Fruit fly (Drosophila melanogaster) whole organism, embryonic: ENCODE measurements around the gene CG31661.
A peak's percentile ranks its signal among the peaks of the same experiment; 100 is the strongest.

Experiments used
- Atf3 ChIP-seq: fragments of 200-800 bp; sonication (Bioruptor generic); optimal IDR thresholded peaks from 3 replicates; lab custom pipeline; 2016; ENCODE audit warnings: missing biosample characterization, missing genetic modification characterization
- CG10462 ChIP-seq: fragments of 200-800 bp; sonication (Bioruptor generic); optimal IDR thresholded peaks from 2 replicates; lab custom pipeline; 2016; ENCODE audit warnings: missing biosample characterization, missing genetic modification characterization
- CG11085 ChIP-seq: fragments of 200-800 bp; sonication (Bioruptor generic); IDR thresholded peaks from 2 replicates; pipeline ENCODE4 v1.3.6; 2022; ENCODE audit warnings: missing biosample characterization, missing genetic modification characterization
- CG11504 ChIP-seq: fragments of 200-800 bp; sonication (Bioruptor generic); optimal IDR thresholded peaks from 3 replicates; lab custom pipeline; 2019; ENCODE audit warnings: missing biosample characterization, mild to moderate bottlenecking, missing genetic modification characterization, moderate library complexity
- CG12744 ChIP-seq: fragments of 200-800 bp; sonication (Bioruptor generic); optimal IDR thresholded peaks from 2 replicates; lab custom pipeline; 2016; ENCODE audit warnings: missing biosample characterization, missing genetic modification characterization
- CG13123 ChIP-seq: fragments of 200-800 bp; sonication (Bioruptor generic); optimal IDR thresholded peaks from 2 replicates; lab custom pipeline; 2016; ENCODE audit warnings: missing biosample characterization, missing genetic modification characterization
- CG18476 ChIP-seq: fragments of 200-800 bp; sonication (Bioruptor generic); optimal IDR thresholded peaks from 2 replicates; lab custom pipeline; 2016; ENCODE audit warnings: missing biosample characterization, mild to moderate bottlenecking, missing genetic modification characterization
- CG2199 ChIP-seq: fragments of 200-800 bp; sonication (Bioruptor generic); IDR thresholded peaks from 3 replicates; pipeline ENCODE4 v1.3.6; 2022; ENCODE audit warnings: missing biosample characterization, missing genetic modification characterization
- CG30431 ChIP-seq: fragments of 200-800 bp; sonication (Bioruptor generic); optimal IDR thresholded peaks from 2 replicates; lab custom pipeline; 2017; ENCODE audit warnings: missing biosample characterization, missing genetic modification characterization
- CG34224 ChIP-seq: fragments of 200-800 bp; sonication (Bioruptor generic); IDR thresholded peaks from 3 replicates; pipeline ENCODE4 v1.3.6; 2022; ENCODE audit warnings: missing biosample characterization, missing genetic modification characterization; ENCODE audit not compliant: partially characterized antibody
- CG4424 ChIP-seq: fragments of 200-800 bp; sonication (Bioruptor generic); optimal IDR thresholded peaks from 3 replicates; lab custom pipeline; 2016; ENCODE audit warnings: missing biosample characterization, missing genetic modification characterization
- CG7745 ChIP-seq: fragments of 200-800 bp; sonication (Bioruptor generic); optimal IDR thresholded peaks from 2 replicates; lab custom pipeline; 2018; ENCODE audit warnings: missing biosample characterization, mild to moderate bottlenecking, missing genetic modification characterization, moderate library complexity
- CkIIα-i1 ChIP-seq: fragments of 200-800 bp; sonication (Bioruptor generic); IDR thresholded peaks from 2 replicates; pipeline ENCODE4 v1.3.6; 2022; ENCODE audit warnings: missing biosample characterization, missing genetic modification characterization
- Dad ChIP-seq: fragments of 200-800 bp; sonication (Bioruptor generic); optimal IDR thresholded peaks from 3 replicates; lab custom pipeline; 2016; ENCODE audit warnings: missing biosample characterization, missing genetic modification characterization
- Dfd ChIP-seq, 2 experiments: fragments of >200 bp; optimal IDR thresholded peaks; 2 replicates each; lab custom pipeline; 2017; ENCODE audit warnings: missing biosample characterization in 2 of 2, missing genetic modification characterization in 2 of 2
- Dp ChIP-seq: fragments of 200-800 bp; sonication (Bioruptor generic); optimal IDR thresholded peaks from 2 replicates; lab custom pipeline; 2018; ENCODE audit warnings: missing biosample characterization, mild to moderate bottlenecking, missing genetic modification characterization, moderate library complexity
- Ets65A ChIP-seq: fragments of 200-800 bp; sonication (Bioruptor generic); peaks from one replicate; lab custom pipeline; 2016; ENCODE audit warnings: missing biosample characterization, missing genetic modification characterization
- Ets97D ChIP-seq: fragments of 200-800 bp; sonication (Bioruptor generic); optimal IDR thresholded peaks from 3 replicates; lab custom pipeline; 2016; ENCODE audit warnings: missing biosample characterization, missing genetic modification characterization
- GATAe ChIP-seq: fragments of 200-800 bp; sonication (Bioruptor generic); conservative IDR thresholded peaks from 2 replicates; pipeline ENCODE4 v1.3.6; 2022; ENCODE audit warnings: missing biosample characterization, missing genetic modification characterization
- H15 ChIP-seq: fragments of 200-800 bp; sonication (Bioruptor generic); IDR thresholded peaks from 3 replicates; pipeline ENCODE4 v1.3.6; 2022; ENCODE audit warnings: missing biosample characterization, missing genetic modification characterization
- H2.0 ChIP-seq: fragments of 200-800 bp; sonication (Bioruptor generic); IDR thresholded peaks from 2 replicates; pipeline ENCODE4 v1.3.6; 2022; ENCODE audit warnings: missing biosample characterization, missing genetic modification characterization
- Hmx ChIP-seq: fragments of 200-800 bp; sonication (Bioruptor generic); optimal IDR thresholded peaks from 2 replicates; lab custom pipeline; 2016; ENCODE audit warnings: missing biosample characterization, missing genetic modification characterization
- Hr3 ChIP-seq: fragments of 200-800 bp; sonication (Bioruptor generic); optimal IDR thresholded peaks from 3 replicates; lab custom pipeline; 2016; ENCODE audit warnings: missing biosample characterization, missing genetic modification characterization
- Lhr ChIP-seq: fragments of 200-800 bp; sonication (Bioruptor generic); optimal IDR thresholded peaks from 3 replicates; lab custom pipeline; 2017; ENCODE audit warnings: mild to moderate bottlenecking, missing biosample characterization, missing genetic modification reagents, missing genetic modification characterization
- Med ChIP-seq: fragments of 200-800 bp; sonication (Bioruptor generic); peaks from one replicate; lab custom pipeline; 2016; ENCODE audit warnings: missing biosample characterization, missing genetic modification characterization, mild to moderate bottlenecking, inconsistent platforms, moderate library complexity
- Oli ChIP-seq: fragments of 200-800 bp; sonication (Bioruptor generic); optimal IDR thresholded peaks from 2 replicates; lab custom pipeline; 2018; ENCODE audit warnings: missing biosample characterization, mild to moderate bottlenecking, missing genetic modification characterization, moderate library complexity
- Ptx1 ChIP-seq: fragments of 200-800 bp; sonication (Bioruptor generic); IDR thresholded peaks from 2 replicates; pipeline ENCODE4 v1.3.6; 2022; ENCODE audit warnings: missing biosample characterization, missing genetic modification characterization
- Rfx ChIP-seq: fragments of 200-800 bp; sonication (Bioruptor generic); IDR thresholded peaks from 2 replicates; pipeline ENCODE4 v1.3.6; 2022; ENCODE audit warnings: missing biosample characterization, missing genetic modification characterization
- Sry-β ChIP-seq: fragments of 200-800 bp; sonication (Bioruptor generic); optimal IDR thresholded peaks from 2 replicates; lab custom pipeline; 2018; ENCODE audit warnings: missing biosample characterization, mild to moderate bottlenecking, missing genetic modification characterization, moderate library complexity
- crc ChIP-seq: fragments of 200-800 bp; sonication (Bioruptor generic); optimal IDR thresholded peaks from 2 replicates; lab custom pipeline; 2016; ENCODE audit warnings: missing biosample characterization, missing genetic modification characterization
- crp ChIP-seq, 2 experiments: fragments of 200-800 bp; sonication (Bioruptor generic); optimal IDR thresholded peaks; 2 replicates in 1 of 2; 3 replicates in 1 of 2; lab custom pipeline; 2017; ENCODE audit warnings: missing biosample characterization in 2 of 2, missing genetic modification characterization in 2 of 2, mild to moderate bottlenecking in 1 of 2, moderate library complexity in 1 of 2
- da ChIP-seq: fragments of 200-800 bp; sonication (Bioruptor generic); optimal IDR thresholded peaks from 2 replicates; lab custom pipeline; 2016; ENCODE audit warnings: missing biosample characterization, missing genetic modification characterization
- eve ChIP-seq, 2 experiments: fragments of >200 bp; optimal IDR thresholded peaks; 2 replicates each; lab custom pipeline; 2017; ENCODE audit warnings: missing biosample characterization in 2 of 2, missing genetic modification characterization in 2 of 2
- grau ChIP-seq: fragments of 200-800 bp; optimal IDR thresholded peaks from 3 replicates; lab custom pipeline; 2019; ENCODE audit warnings: missing biosample characterization, mild to moderate bottlenecking, missing genetic modification characterization, moderate library complexity
- lab ChIP-seq: fragments of 200-800 bp; sonication (Bioruptor generic); optimal IDR thresholded peaks from 3 replicates; lab custom pipeline; 2017; ENCODE audit warnings: missing biosample characterization, missing genetic modification characterization, mild to moderate bottlenecking, moderate library complexity, missing genetic modification reagents
- mld ChIP-seq: fragments of 200-800 bp; sonication (Bioruptor generic); IDR thresholded peaks from 3 replicates; pipeline ENCODE4 v1.3.6; 2022; ENCODE audit warnings: missing biosample characterization, missing genetic modification characterization; ENCODE audit not compliant: partially characterized antibody
- repo ChIP-seq: fragments of 200-800 bp; sonication (Bioruptor generic); optimal IDR thresholded peaks from 2 replicates; lab custom pipeline; 2016; ENCODE audit warnings: missing biosample characterization, missing genetic modification characterization
- stwl ChIP-seq: fragments of 200-800 bp; sonication (Bioruptor generic); optimal IDR thresholded peaks from 3 replicates; lab custom pipeline; 2018; ENCODE audit warnings: missing biosample characterization, mild to moderate bottlenecking, missing genetic modification characterization, moderate library complexity
- tx ChIP-seq: fragments of 200-800 bp; sonication (Bioruptor generic); optimal IDR thresholded peaks from 2 replicates; lab custom pipeline; 2016; ENCODE audit warnings: missing biosample characterization, missing genetic modification characterization

The CG31661 gene

dm6 chr2L:1491791-1492345, 5.2 kb upstream of the CG31661 start, which contains the start of gene CG31928 (continued):
- TF ChIP-seq CG2199 (GFP tag; lab: Robert Waterston, UW) (no peak), Oli (tag; lab: Kevin White, UChicago) (no peak), da (GFP tag; lab: Kevin White, UChicago) (no peak), Hr3 (GFP tag; lab: Kevin White, UChicago) (peak; percentile 58), crp (GFP tag; optimal IDR thresholded peaks at IDR 0.05; lab: Kevin White, UChicago) (no peak), H2.0 (GFP tag; lab: Robert Waterston, UW) (peak; percentile 11; the same call in 1 of the 2 replicates)

dm6 chr2L:1493770-1494169, 3.3 kb upstream of the CG31661 start, which contains the start of gene CG33128:
Gene CG33128 (plus strand): TSS chr2L:1494070.
- TF ChIP-seq CG7745 (no peak), lab (GFP tag; lab: Kevin White, UChicago) (peak; percentile 42)

dm6 chr2L:1495160-1495559, 1.9 kb upstream of the CG31661 start, which contains the start of gene CG31926:
Gene CG31926 (plus strand): TSS chr2L:1495460.
- no peak for TF ChIP-seq repo (GFP tag; lab: Kevin White, UChicago)
- TF ChIP-seq CkIIα-i1 (GFP tag; lab: Robert Waterston, UW), result no peak
- no peak for TF ChIP-seq CG30431 (GFP tag; lab: Kevin White, UChicago)
- TF ChIP-seq Dad (GFP tag; lab: Kevin White, UChicago), result no peak
- TF ChIP-seq Sry-β, result no peak
- no peak for TF ChIP-seq Hr3 (GFP tag; lab: Kevin White, UChicago)

- TF ChIP-seq Hmx (GFP tag; lab: Kevin White, UChicago) (no peak), CG11085 (GFP tag; lab: Robert Waterston, UW) (no peak), Dfd (GFP tag; optimal IDR thresholded peaks at IDR 0.05; lab: Kevin White, UChicago) (peak in 1 of 2 experiments; percentile 74), CkIIα-i1 (GFP tag; lab: Robert Waterston, UW) (no peak), CG11504 (tag; lab: Kevin White, UChicago) (peak; percentile 74)
- TF ChIP-seq, all 482 proteins: peak for 2
These were observed 2.0 kb downstream of the CG31661 start for dm6 chr2L:1498966-1499554.

- TF ChIP-seq stwl (tag; lab: Kevin White, UChicago) (peak; percentile 85), Atf3 (GFP tag; lab: Kevin White, UChicago) (no peak), CG10462 (GFP tag; lab: Kevin White, UChicago) (no peak), Ets65A (peak; percentile 10), CG4424 (GFP tag; lab: Kevin White, UChicago) (no peak), tx (GFP tag; lab: Kevin White, UChicago) (no peak)
These were observed 3.3 kb downstream of the CG31661 start, which contains the start of gene CG18131 for dm6 chr2L:1500312-1500711. Gene CG18131 (minus strand): TSS chr2L:1500608.

- peak; percentile 70 for TF ChIP-seq Med (GFP tag; lab: Kevin White, UChicago)
- no peak for TF ChIP-seq CG18476
- TF ChIP-seq Dp (GFP tag; lab: Kevin White, UChicago), result peak; percentile 77
- TF ChIP-seq H15, result no peak
- no peak for TF ChIP-seq CG12744
- TF ChIP-seq Ets97D (GFP tag; lab: Kevin White, UChicago), result peak; percentile 11
- no peak for TF ChIP-seq Lhr
- no peak for TF ChIP-seq grau (tag; lab: Kevin White, UChicago)
- no peak for TF ChIP-seq eve (GFP tag; optimal IDR thresholded peaks at IDR 0.05; lab: Kevin White, UChicago)
- TF ChIP-seq stwl (tag; lab: Kevin White, UChicago), result peak; percentile 47
- 0 out of 3 replicates have a peak, but pooled peaks have one; percentile 14 for TF ChIP-seq CG34224 (GFP tag; lab: Robert Waterston, UW)
- no peak for TF ChIP-seq crc (GFP tag; lab: Kevin White, UChicago)
- no peak for TF ChIP-seq Hr3 (GFP tag; lab: Kevin White, UChicago)
- no peak for TF ChIP-seq GATAe
- TF ChIP-seq CG13123 (GFP tag; lab: Kevin White, UChicago), result no peak
- no peak for TF ChIP-seq Rfx (GFP tag; lab: Robert Waterston, UW)
- TF ChIP-seq mld (GFP tag; lab: Robert Waterston, UW), result no peak
- TF ChIP-seq Ptx1, result no peak
These were observed 5.5 kb downstream of the CG31661 start, which contains the start of gene CG7420 for dm6 chr2L:1502459-1503101. Gene CG7420 (minus strand): TSS chr2L:1502904.
